Worm (Caenorhabditis elegans): ENCODE results near the gene fbxa-151.

- TF ChIP-seq dao-5 (tag; optimal IDR thresholded peaks at IDR 0.05): no peak
- TF ChIP-seq him-1 (tag; optimal IDR thresholded peaks at IDR 0.05): no peak
Measured at ce11 chrIII:1223319-1224093, 43.2 kb downstream of the fbxa-151 start.
